Worm (Caenorhabditis elegans): ENCODE data around the gene prcc-1.

- TF ChIP-seq T22C8.4 (GFP tag; IDR thresholded peaks at IDR 0.05), result no peak
- TF ChIP-seq flt-1 (GFP tag; IDR thresholded peaks at IDR 0.05), result no peak
Observed at ce11 chrIV:13070142-13070541, 23.5 kb downstream of the prcc-1 start, which contains the start of gene scl-7.
